Worm (Caenorhabditis elegans) whole organism, L1 larva: ENCODE results near the gene Y48A6B.3.
A peak's percentile ranks its signal among the peaks of the same experiment; 100 is the strongest.

ENCODE experiments used
- C34B4.2 ChIP-seq: sonication (generic microtip); optimal IDR thresholded peaks from 2 replicates; lab custom pipeline; 2017; ENCODE audit warnings: mild to moderate bottlenecking, missing genetic modification characterization, missing compliant biosample characterization
- ces-1 ChIP-seq: fragments of 150-350 bp; optimal IDR thresholded peaks from 2 replicates; lab custom pipeline; 2014; ENCODE audit warnings: missing biosample characterization, missing genetic modification reagents, missing genetic modification characterization
- efl-1 ChIP-seq, 4 experiments: fragments of 150-350 bp; optimal IDR thresholded peaks in 3 of 4; peaks in 1 of 4; 1 replicate in 1 of 4; 2 replicates in 3 of 4; lab custom pipeline; 2014; ENCODE audit warnings: missing biosample characterization in 2 of 4, missing genetic modification characterization in 2 of 4, missing genetic modification reagents in 2 of 4
- egl-27 ChIP-seq, 2 experiments: fragments of 150-350 bp in 1 of 2; sonication (generic microtip); optimal IDR thresholded peaks; 3 replicates each; lab custom pipeline; 2017 to 2018; ENCODE audit warnings: missing biosample characterization in 2 of 2, missing genetic modification characterization in 2 of 2, missing genetic modification reagents in 2 of 2
- hpl-2 ChIP-seq: fragments of 150-350 bp; optimal IDR thresholded peaks from 2 replicates; lab custom pipeline; 2014; ENCODE audit warnings: missing biosample characterization, missing genetic modification reagents, missing genetic modification characterization
- irx-1 ChIP-seq: sonication (generic microtip); optimal IDR thresholded peaks from 2 replicates; lab custom pipeline; 2016; ENCODE audit warnings: missing genetic modification characterization, missing compliant biosample characterization
- lin-13 ChIP-seq: fragments of 150-350 bp; optimal IDR thresholded peaks from 2 replicates; lab custom pipeline; 2014; ENCODE audit warnings: missing biosample characterization, missing genetic modification reagents, missing genetic modification characterization
- mef-2 ChIP-seq: fragments of 150-350 bp; optimal IDR thresholded peaks from 2 replicates; lab custom pipeline; 2014; ENCODE audit warnings: missing biosample characterization, missing genetic modification characterization
- nhr-19 ChIP-seq: fragments of 200-800 bp; sonication (Bioruptor generic); conservative IDR thresholded peaks from 2 replicates; pipeline ENCODE4 v1.3.6; 2022; ENCODE audit warnings: missing genetic modification characterization, missing compliant biosample characterization
- nhr-71 ChIP-seq: sonication (generic microtip); optimal IDR thresholded peaks from 2 replicates; lab custom pipeline; 2016; ENCODE audit warnings: mild to moderate bottlenecking, missing genetic modification characterization, moderate library complexity, missing compliant biosample characterization
- pax-3 ChIP-seq: fragments of 200-800 bp; sonication (Bioruptor generic); optimal IDR thresholded peaks from 2 replicates; lab custom pipeline; 2018; ENCODE audit warnings: mild to moderate bottlenecking, missing genetic modification characterization, moderate library complexity, missing compliant biosample characterization
- ztf-11 ChIP-seq, 2 experiments: sonication (generic microtip); optimal IDR thresholded peaks; 2 replicates each; lab custom pipeline; 2016 to 2017; ENCODE audit warnings: missing genetic modification characterization in 2 of 2, missing biosample characterization in 1 of 2, missing compliant biosample characterization in 1 of 2

- TF ChIP-seq nhr-19, result no peak
- no peak for TF ChIP-seq pax-3 (tag; lab: Kevin White, UChicago)
- TF ChIP-seq egl-27 (tag; optimal IDR thresholded peaks at IDR 0.05; lab: Kevin White, UChicago), result no peak
- TF ChIP-seq ztf-11 (tag; optimal IDR thresholded peaks at IDR 0.05; lab: Kevin White, UChicago), result no peak
- no peak for TF ChIP-seq C34B4.2
- no peak for TF ChIP-seq hpl-2 (GFP tag; lab: Kevin White, UChicago)
- no peak for TF ChIP-seq irx-1 (tag; lab: Kevin White, UChicago)
- TF ChIP-seq mef-2 (tag; lab: Kevin White, UChicago), result no peak
- TF ChIP-seq lin-13, result no peak
- TF ChIP-seq nhr-71, result no peak
- TF ChIP-seq ces-1 (GFP tag; lab: Kevin White, UChicago), result no peak
- TF ChIP-seq efl-1 (optimal IDR thresholded peaks at IDR 0.05; lab: Kevin White, UChicago), result no peak
- TF ChIP-seq efl-1 (GFP tag; optimal IDR thresholded peaks at IDR 0.05 in 1 of 2; lab: Kevin White, UChicago), result peak in 1 of 2 experiments; percentile 54
These were observed 47.6 kb upstream of the Y48A6B.3 start for ce11 chrIII:10960387-10960786.
